Worm (Caenorhabditis elegans) whole organism, L1 larva: ENCODE results near the gene F28H7.3.

Experiments
- C34B4.2 ChIP-seq: sonication (generic microtip); optimal IDR thresholded peaks from 2 replicates; lab custom pipeline; 2017; ENCODE audit warnings: mild to moderate bottlenecking, missing genetic modification characterization, missing compliant biosample characterization
- F16B12.6 ChIP-seq: fragments of 150-350 bp; optimal IDR thresholded peaks from 2 replicates; lab custom pipeline; 2014; ENCODE audit warnings: missing biosample characterization, missing genetic modification characterization
- Y116A8C.19 ChIP-seq: sonication (generic microtip); optimal IDR thresholded peaks from 2 replicates; lab custom pipeline; 2016; ENCODE audit warnings: missing compliant biosample characterization, missing genetic modification characterization, borderline replicate concordance
- ama-1 ChIP-seq: fragments of 150-350 bp; optimal IDR thresholded peaks from 2 replicates; lab custom pipeline; 2014
- ceh-82 ChIP-seq, 3 experiments: fragments of 150-350 bp in 1 of 3; sonication (generic microtip) in 2 of 3; optimal IDR thresholded peaks; 2 replicates each; lab custom pipeline; 2014 to 2017; ENCODE audit warnings: missing biosample characterization in 3 of 3, missing genetic modification characterization in 3 of 3
- ceh-88 ChIP-seq: fragments of 200-800 bp; sonication (Bioruptor generic); IDR thresholded peaks from 2 replicates; pipeline ENCODE4 v1.3.6; 2022; ENCODE audit warnings: missing genetic modification characterization, missing compliant biosample characterization
- ces-1 ChIP-seq: fragments of 150-350 bp; optimal IDR thresholded peaks from 2 replicates; lab custom pipeline; 2014; ENCODE audit warnings: missing biosample characterization, missing genetic modification reagents, missing genetic modification characterization
- dsc-1 ChIP-seq: sonication (generic microtip); optimal IDR thresholded peaks from 2 replicates; lab custom pipeline; 2016; ENCODE audit warnings: mild to moderate bottlenecking, missing genetic modification characterization, missing compliant biosample characterization
- efl-1 ChIP-seq, 4 experiments: fragments of 150-350 bp; optimal IDR thresholded peaks in 3 of 4; peaks in 1 of 4; 1 replicate in 1 of 4; 2 replicates in 3 of 4; lab custom pipeline; 2014; ENCODE audit warnings: missing biosample characterization in 2 of 4, missing genetic modification characterization in 2 of 4, missing genetic modification reagents in 2 of 4
- egl-13 ChIP-seq: sonication (generic microtip); optimal IDR thresholded peaks from 2 replicates; lab custom pipeline; 2016; ENCODE audit warnings: missing genotype, missing genetic modification reagents, missing genetic modification characterization, missing compliant biosample characterization
- elt-3 ChIP-seq, 6 experiments: fragments of 150-350 bp in 1 of 6; sonication (generic microtip); optimal IDR thresholded peaks; 2 replicates each; lab custom pipeline; 2017 to 2018; ENCODE audit warnings: missing biosample characterization in 6 of 6, missing genetic modification characterization in 6 of 6, inconsistent platforms in 1 of 6
- ets-5 ChIP-seq: fragments of 200-800 bp; sonication (Bioruptor generic); IDR thresholded peaks from 2 replicates; pipeline ENCODE4 v1.3.6; 2022; ENCODE audit warnings: missing genetic modification characterization, missing compliant biosample characterization
- fkh-10 ChIP-seq: sonication (generic microtip); optimal IDR thresholded peaks from 2 replicates; lab custom pipeline; 2017; ENCODE audit warnings: missing biosample characterization, missing genetic modification reagents, missing genetic modification characterization
- fkh-4 ChIP-seq: sonication (generic microtip); optimal IDR thresholded peaks from 2 replicates; lab custom pipeline; 2016; ENCODE audit warnings: missing compliant biosample characterization, missing genetic modification characterization, borderline replicate concordance
- fkh-8 ChIP-seq: sonication (generic microtip); optimal IDR thresholded peaks from 2 replicates; lab custom pipeline; 2016; ENCODE audit warnings: mild to moderate bottlenecking, missing genetic modification characterization, missing compliant biosample characterization
- hlh-17 ChIP-seq: fragments of 200-800 bp; sonication (Bioruptor generic); optimal IDR thresholded peaks from 2 replicates; lab custom pipeline; 2018; ENCODE audit warnings: missing genetic modification characterization, mild to moderate bottlenecking, missing compliant biosample characterization, moderate library complexity, borderline replicate concordance
- hlh-4 ChIP-seq: sonication (generic microtip); optimal IDR thresholded peaks from 2 replicates; lab custom pipeline; 2016; ENCODE audit warnings: mild to moderate bottlenecking, missing genetic modification characterization, missing compliant biosample characterization
- hpl-2 ChIP-seq: fragments of 150-350 bp; optimal IDR thresholded peaks from 2 replicates; lab custom pipeline; 2014; ENCODE audit warnings: missing biosample characterization, missing genetic modification reagents, missing genetic modification characterization
- isw-1 ChIP-seq: fragments of 200-800 bp; sonication (Bioruptor generic); IDR thresholded peaks from 2 replicates; pipeline ENCODE4 v1.3.6; 2022; ENCODE audit warnings: missing genetic modification characterization, missing compliant biosample characterization
- jun-1 ChIP-seq: fragments of 150-350 bp; optimal IDR thresholded peaks from 2 replicates; lab custom pipeline; 2014; ENCODE audit warnings: missing biosample characterization, missing genetic modification reagents, missing genetic modification characterization
- lin-13 ChIP-seq: fragments of 150-350 bp; optimal IDR thresholded peaks from 2 replicates; lab custom pipeline; 2014; ENCODE audit warnings: missing biosample characterization, missing genetic modification reagents, missing genetic modification characterization
- lin-35 ChIP-seq, 2 experiments: fragments of 150-350 bp; optimal IDR thresholded peaks; 2 replicates each; lab custom pipeline; 2014; ENCODE audit warnings: missing biosample characterization in 2 of 2, missing genetic modification characterization in 2 of 2, missing genetic modification reagents in 2 of 2
- lsy-2 ChIP-seq, 2 experiments: fragments of 150-350 bp; optimal IDR thresholded peaks; 2 replicates each; lab custom pipeline; 2014; ENCODE audit warnings: missing biosample characterization in 2 of 2, missing genetic modification characterization in 2 of 2
- mab-9 ChIP-seq: fragments of 200-800 bp; sonication (Bioruptor generic); IDR thresholded peaks from 2 replicates; pipeline ENCODE4 v1.3.6; 2022; ENCODE audit warnings: missing genetic modification reagents, missing genetic modification characterization, missing compliant biosample characterization
- mep-1 ChIP-seq: fragments of 150-350 bp; optimal IDR thresholded peaks from 2 replicates; lab custom pipeline; 2014; ENCODE audit warnings: missing biosample characterization, missing genetic modification characterization
- nhr-11 ChIP-seq: fragments of 150-350 bp; optimal IDR thresholded peaks from 2 replicates; lab custom pipeline; 2014; ENCODE audit warnings: missing biosample characterization, missing genetic modification characterization
- nhr-12 ChIP-seq: sonication (generic microtip); optimal IDR thresholded peaks from 2 replicates; lab custom pipeline; 2017; ENCODE audit warnings: missing biosample characterization, missing genetic modification characterization
- nhr-237 ChIP-seq: fragments of 150-350 bp; optimal IDR thresholded peaks from 2 replicates; lab custom pipeline; 2014; ENCODE audit warnings: missing biosample characterization, missing genetic modification characterization
- nhr-28 ChIP-seq: fragments of 150-350 bp; optimal IDR thresholded peaks from 2 replicates; lab custom pipeline; 2014; ENCODE audit warnings: missing biosample characterization, missing genetic modification characterization
- nhr-47 ChIP-seq: sonication (generic microtip); optimal IDR thresholded peaks from 2 replicates; lab custom pipeline; 2016; ENCODE audit warnings: mild to moderate bottlenecking, missing genetic modification characterization, moderate library complexity, missing compliant biosample characterization
- nhr-76 ChIP-seq: sonication (generic microtip); optimal IDR thresholded peaks from 2 replicates; lab custom pipeline; 2017; ENCODE audit warnings: missing biosample characterization, missing genetic modification characterization
- nhr-77 ChIP-seq: fragments of 150-350 bp; optimal IDR thresholded peaks from 2 replicates; lab custom pipeline; 2014; ENCODE audit warnings: missing biosample characterization, missing genetic modification characterization
- nhr-84 ChIP-seq: sonication (generic microtip); optimal IDR thresholded peaks from 2 replicates; lab custom pipeline; 2017; ENCODE audit warnings: missing biosample characterization, missing genetic modification characterization
- nhr-90 ChIP-seq: sonication (generic microtip); optimal IDR thresholded peaks from 2 replicates; lab custom pipeline; 2016; ENCODE audit warnings: mild to moderate bottlenecking, missing genetic modification characterization, missing compliant biosample characterization; ENCODE audit not compliant: poor library complexity
- rnt-1 ChIP-seq: sonication (generic microtip); optimal IDR thresholded peaks from 2 replicates; lab custom pipeline; 2016; ENCODE audit warnings: mild to moderate bottlenecking, missing genetic modification characterization, moderate library complexity, missing compliant biosample characterization
- skn-1 ChIP-seq: fragments of 150-350 bp; optimal IDR thresholded peaks from 2 replicates; lab custom pipeline; 2014; ENCODE audit warnings: missing biosample characterization, missing genetic modification characterization
- snu-23 ChIP-seq: sonication (generic microtip); optimal IDR thresholded peaks from 2 replicates; lab custom pipeline; 2016; ENCODE audit warnings: missing genetic modification characterization, missing compliant biosample characterization
- sox-4 ChIP-seq: sonication (generic microtip); optimal IDR thresholded peaks from 2 replicates; lab custom pipeline; 2016; ENCODE audit warnings: missing genetic modification characterization, missing compliant biosample characterization
- sup-37 ChIP-seq: fragments of 200-800 bp; sonication (Bioruptor generic); optimal IDR thresholded peaks from 2 replicates; lab custom pipeline; 2018; ENCODE audit warnings: mild to moderate bottlenecking, missing genetic modification characterization, missing compliant biosample characterization
- tbx-2 ChIP-seq: sonication (generic microtip); optimal IDR thresholded peaks from 2 replicates; lab custom pipeline; 2016; ENCODE audit warnings: missing genetic modification characterization, missing compliant biosample characterization
- unc-130 ChIP-seq: fragments of 150-350 bp; optimal IDR thresholded peaks from 2 replicates; lab custom pipeline; 2017; ENCODE audit warnings: missing biosample characterization, missing genetic modification characterization, inconsistent platforms
- unc-30 ChIP-seq: sonication (generic microtip); optimal IDR thresholded peaks from 2 replicates; lab custom pipeline; 2017; ENCODE audit warnings: missing biosample characterization, missing genetic modification characterization
- vab-15 ChIP-seq: sonication (generic microtip); optimal IDR thresholded peaks from 2 replicates; lab custom pipeline; 2017; ENCODE audit warnings: missing genotype, mild to moderate bottlenecking, missing genetic modification characterization, missing compliant biosample characterization
- ztf-4 ChIP-seq: fragments of 150-350 bp; optimal IDR thresholded peaks from 2 replicates; lab custom pipeline; 2014; ENCODE audit warnings: missing biosample characterization, missing genetic modification characterization

The F28H7.3 gene

ce11 chrV:10719833-10720170 lies 30.8 kb downstream of the F28H7.3 start (continued):
- peak; percentile 60 for TF ChIP-seq lin-13 (GFP tag; lab: Kevin White, UChicago)
- no peak for TF ChIP-seq nhr-12 (tag; lab: Kevin White, UChicago)
- no peak for TF ChIP-seq F16B12.6
- no peak for TF ChIP-seq ceh-82 (tag; optimal IDR thresholded peaks at IDR 0.05; lab: Kevin White, UChicago)
- no peak for TF ChIP-seq nhr-28 (tag; lab: Kevin White, UChicago)
- peak; percentile 67 for TF ChIP-seq nhr-47 (tag; lab: Kevin White, UChicago)
- peak; percentile 25 for TF ChIP-seq jun-1 (tag; lab: Kevin White, UChicago)
- TF ChIP-seq isw-1 (GFP tag; lab: Robert Waterston, UW): no peak
- TF ChIP-seq skn-1 (tag; lab: Kevin White, UChicago): peak; percentile 36
- peak; percentile 72 for TF ChIP-seq sox-4 (tag; lab: Kevin White, UChicago)
- no peak for TF ChIP-seq nhr-77 (tag; lab: Kevin White, UChicago)
- TF ChIP-seq lsy-2 (tag; optimal IDR thresholded peaks at IDR 0.05; lab: Kevin White, UChicago): peak; percentile 50 to 90
- peak; percentile 84 for TF ChIP-seq tbx-2 (tag; lab: Kevin White, UChicago)
- no peak for TF ChIP-seq unc-30
- TF ChIP-seq lin-35 (GFP tag; optimal IDR thresholded peaks at IDR 0.05; lab: Kevin White, UChicago): peak; percentile 49 to 89
- TF ChIP-seq egl-13 (tag; lab: Kevin White, UChicago): no peak
- no peak for TF ChIP-seq hlh-4 (tag; lab: Kevin White, UChicago)
- TF ChIP-seq nhr-84 (tag; lab: Kevin White, UChicago): no peak
- no peak for TF ChIP-seq fkh-4 (tag; lab: Kevin White, UChicago)
- no peak for TF ChIP-seq ceh-88 (GFP tag; lab: Robert Waterston, UW)
- TF ChIP-seq nhr-76 (tag; lab: Kevin White, UChicago): no peak
- peak; percentile 85 for TF ChIP-seq snu-23 (GFP tag; lab: Kevin White, UChicago)
- TF ChIP-seq fkh-8 (tag; lab: Kevin White, UChicago): peak; percentile 42
- no peak for TF ChIP-seq sup-37 (GFP tag; lab: Kevin White, UChicago)
- TF ChIP-seq ets-5 (GFP tag; lab: Robert Waterston, UW): no peak
- TF ChIP-seq ces-1 (GFP tag; lab: Kevin White, UChicago): no peak
- TF ChIP-seq rnt-1 (tag; lab: Kevin White, UChicago): peak; percentile 72
- peak; percentile 35 to 44 for TF ChIP-seq efl-1 (optimal IDR thresholded peaks at IDR 0.05; lab: Kevin White, UChicago)
- TF ChIP-seq efl-1 (GFP tag; optimal IDR thresholded peaks at IDR 0.05 in 1 of 2; lab: Kevin White, UChicago): peak; percentile 37 to 94
- peak; percentile 28 for TF ChIP-seq nhr-11 (tag; lab: Kevin White, UChicago)
- peak; percentile 46 for TF ChIP-seq ztf-4
- peak; percentile 59 for TF ChIP-seq hpl-2 (GFP tag; lab: Kevin White, UChicago)
- TF ChIP-seq mep-1: peak; percentile 59
- TF ChIP-seq unc-130 (tag; lab: Kevin White, UChicago): peak; percentile 86
- no peak for TF ChIP-seq C34B4.2
- no peak for TF ChIP-seq hlh-17 (GFP tag; lab: Kevin White, UChicago)
- TF ChIP-seq Y116A8C.19 (tag; lab: Kevin White, UChicago): no peak
- TF ChIP-seq nhr-237 (tag; lab: Kevin White, UChicago): no peak
- TF ChIP-seq vab-15 (tag; lab: Kevin White, UChicago): peak; percentile 71
- TF ChIP-seq mab-9 (GFP tag; lab: Robert Waterston, UW): no peak
- TF ChIP-seq dsc-1 (tag; lab: Kevin White, UChicago): peak; percentile 36
- no peak for TF ChIP-seq fkh-10 (GFP tag; lab: Kevin White, UChicago)
- TF ChIP-seq ama-1 (lab: Kevin White, UChicago): peak; percentile 64
- peak; percentile 76 for TF ChIP-seq nhr-90
- TF ChIP-seq elt-3 (tag; optimal IDR thresholded peaks at IDR 0.05; lab: Kevin White, UChicago): peak in 2 of 6 experiments; percentile 88 to 89
